Worm (Caenorhabditis elegans) whole organism, young adult: ENCODE measurements around the gene rbm-17.

ENCODE experiments used
- B0019.2 ChIP-seq: fragments of 200-800 bp; sonication (Bioruptor generic); conservative IDR thresholded peaks from 2 replicates; pipeline ENCODE4 v1.3.6; 2022; ENCODE audit warnings: missing genetic modification reagents, missing genetic modification characterization, missing compliant biosample characterization
- ceh-79 ChIP-seq: sonication (generic microtip); optimal IDR thresholded peaks from 2 replicates; lab custom pipeline; 2017; ENCODE audit warnings: mild to moderate bottlenecking, missing genetic modification characterization, missing compliant biosample characterization
- dpl-1 ChIP-seq: fragments of 150-350 bp; optimal IDR thresholded peaks from 2 replicates; lab custom pipeline; 2014; ENCODE audit warnings: missing biosample characterization, missing genetic modification reagents, missing genetic modification characterization
- egrh-3 ChIP-seq: fragments of 200-800 bp; sonication (Bioruptor generic); IDR thresholded peaks from 2 replicates; pipeline ENCODE4 v1.3.6; 2022; ENCODE audit warnings: missing genetic modification reagents, missing genetic modification characterization, missing compliant biosample characterization
- ets-4 ChIP-seq: fragments of 200-800 bp; sonication (Bioruptor generic); optimal IDR thresholded peaks from 2 replicates; lab custom pipeline; 2018; ENCODE audit warnings: mild to moderate bottlenecking, missing genetic modification characterization, missing compliant biosample characterization

ce11 chrIV:11665010-11665409 is 26.9 kb downstream of the rbm-17 start, which contains the start of gene ZK809.9:
- TF ChIP-seq ets-4 (GFP tag; lab: Kevin White, UChicago) (no peak), ceh-79 (no peak), egrh-3 (GFP tag; lab: Robert Waterston, UW) (no peak), B0019.2 (no peak), dpl-1 (GFP tag; lab: Kevin White, UChicago) (no peak)
